Worm (Caenorhabditis elegans): Measurements from ENCODE around the gene best-23.

best-23 gene

ce11 chrII:7864207-7864606 is 43.2 kb downstream of the best-23 start, which contains the start of gene ostb-1:
TSS of gene ostb-1 (plus strand) at chrII:7864507.
- TF ChIP-seq vab-15 (tag; optimal IDR thresholded peaks at IDR 0.05) (peak; percentile 4), F16B12.6 (tag; optimal IDR thresholded peaks at IDR 0.05) (peak; percentile 85), rnt-1 (tag; optimal IDR thresholded peaks at IDR 0.05) (peak; percentile 20), lin-14 (GFP tag; optimal IDR thresholded peaks at IDR 0.05) (no peak), swsn-7 (tag; optimal IDR thresholded peaks at IDR 0.05) (peak; percentile 2), nhr-71 (tag; optimal IDR thresholded peaks at IDR 0.05) (peak; percentile 19), C16A3.4 (tag; optimal IDR thresholded peaks at IDR 0.05) (no peak), egl-27 (tag; optimal IDR thresholded peaks at IDR 0.05) (no peak), dpl-1 (GFP tag; optimal IDR thresholded peaks at IDR 0.05) (peak; percentile 32 to 55 (median 55)), ceh-82 (tag; optimal IDR thresholded peaks at IDR 0.05) (peak in 1 of 3 experiments; percentile 7), blmp-1 (tag; optimal IDR thresholded peaks at IDR 0.05) (peak; percentile 27), xbp-1 (tag; optimal IDR thresholded peaks at IDR 0.05) (peak; percentile 49), elt-2 (tag; optimal IDR thresholded peaks at IDR 0.05) (peak; percentile 4), mep-1 (tag; optimal IDR thresholded peaks at IDR 0.05) (peak; percentile 58), snu-23 (GFP tag; optimal IDR thresholded peaks at IDR 0.05) (peak; percentile 20), lin-35 (GFP tag; optimal IDR thresholded peaks at IDR 0.05) (peak; percentile 46 to 66), unc-86 (tag; optimal IDR thresholded peaks at IDR 0.05) (no peak), efl-1 (optimal IDR thresholded peaks at IDR 0.05) (peak; percentile 34 to 49), efl-1 (GFP tag; optimal IDR thresholded peaks at IDR 0.05 in 1 of 2) (peak; percentile 58 to 93), snpc-4 (tag; optimal IDR thresholded peaks at IDR 0.05) (no peak), ama-1 (optimal IDR thresholded peaks at IDR 0.05) (no peak), nhr-28 (tag; optimal IDR thresholded peaks at IDR 0.05) (no peak), unc-130 (tag; optimal IDR thresholded peaks at IDR 0.05) (peak; percentile 9), fkh-8 (tag; optimal IDR thresholded peaks at IDR 0.05) (no peak), efl-3 (GFP tag; optimal IDR thresholded peaks at IDR 0.05) (no peak), lsy-2 (tag; optimal IDR thresholded peaks at IDR 0.05) (peak; percentile 61 to 85)

- TF ChIP-seq efl-1 (optimal IDR thresholded peaks at IDR 0.05) = peak in 1 of 2 experiments; percentile 23
- peak; percentile 54 to 89 for TF ChIP-seq efl-1 (GFP tag; optimal IDR thresholded peaks at IDR 0.05 in 1 of 2)
- TF ChIP-seq C04F5.9 (tag; optimal IDR thresholded peaks at IDR 0.05) = no peak
- TF ChIP-seq ceh-8 (GFP tag; optimal IDR thresholded peaks at IDR 0.05) = no peak
- peak; percentile 19 for TF ChIP-seq lin-15B (tag; optimal IDR thresholded peaks at IDR 0.05)
- no peak for TF ChIP-seq rnt-1 (tag; optimal IDR thresholded peaks at IDR 0.05)
Observed at ce11 chrII:7863480-7864125, 43.8 kb downstream of the best-23 start.

ce11 chrII:7860221-7860928 is 47.0 kb downstream of the best-23 start, which contains the start of gene lin-5:
TSS of gene lin-5 (plus strand) at chrII:7860574.
- TF ChIP-seq vab-15 (tag; optimal IDR thresholded peaks at IDR 0.05) (no peak), dpl-1 (GFP tag; optimal IDR thresholded peaks at IDR 0.05) (peak; percentile 83 to 91 (median 86)), snu-23 (GFP tag; optimal IDR thresholded peaks at IDR 0.05) (peak; percentile 51), C04F5.9 (tag; optimal IDR thresholded peaks at IDR 0.05) (no peak), blmp-1 (tag; optimal IDR thresholded peaks at IDR 0.05) (peak; percentile 44), hlh-17 (GFP tag; optimal IDR thresholded peaks at IDR 0.05; ENCODE audit: borderline replicate concordance) (no peak), ceh-8 (GFP tag; optimal IDR thresholded peaks at IDR 0.05) (no peak), lin-14 (GFP tag; optimal IDR thresholded peaks at IDR 0.05) (peak; percentile 76), nhr-11 (tag; optimal IDR thresholded peaks at IDR 0.05) (no peak), zip-4 (GFP tag; optimal IDR thresholded peaks at IDR 0.05) (no peak), skn-1 (tag; optimal IDR thresholded peaks at IDR 0.05) (no peak), fkh-8 (tag; optimal IDR thresholded peaks at IDR 0.05) (peak; percentile 74), unc-130 (tag; optimal IDR thresholded peaks at IDR 0.05) (no peak), alr-1 (tag; optimal IDR thresholded peaks at IDR 0.05; ENCODE audit: borderline replicate concordance) (peak; percentile 16), aly-2 (tag; optimal IDR thresholded peaks at IDR 0.05) (no peak), swsn-7 (tag; optimal IDR thresholded peaks at IDR 0.05) (peak; percentile 50), isw-1 (GFP tag; IDR thresholded peaks at IDR 0.05) (no peak), sup-37 (GFP tag; optimal IDR thresholded peaks at IDR 0.05) (no peak), unc-86 (tag; optimal IDR thresholded peaks at IDR 0.05) (peak; percentile 69), fos-1 (tag; optimal IDR thresholded peaks at IDR 0.05) (no peak), nhr-12 (tag; optimal IDR thresholded peaks at IDR 0.05) (no peak), nhr-77 (tag; optimal IDR thresholded peaks at IDR 0.05) (peak; percentile 7), jun-1 (tag; optimal IDR thresholded peaks at IDR 0.05) (no peak), lin-35 (GFP tag; optimal IDR thresholded peaks at IDR 0.05) (peak; percentile 93 to 94), nhr-71 (tag; optimal IDR thresholded peaks at IDR 0.05) (peak; percentile 58), elt-3 (tag; optimal IDR thresholded peaks at IDR 0.05) (no peak), ztf-11 (tag; optimal IDR thresholded peaks at IDR 0.05) (no peak), nhr-28 (tag; optimal IDR thresholded peaks at IDR 0.05) (no peak), nhr-84 (tag; optimal IDR thresholded peaks at IDR 0.05) (no peak), mab-9 (GFP tag; IDR thresholded peaks at IDR 0.05) (no peak)
